Fruit fly (Drosophila melanogaster) ovary, adult (tissue): ENCODE results near the gene Ir40a.

Experiments used
- CG17801 ChIP-seq: fragments of 200-800 bp; optimal IDR thresholded peaks from 2 replicates; lab custom pipeline; 2019; ENCODE audit warnings: missing biosample characterization, mild to moderate bottlenecking, missing genetic modification characterization, moderate library complexity; ENCODE audit not compliant: partially characterized antibody

Ir40a gene

dm6 chr2L:22214276-22214675, at the start of gene Ir40a:
Ir40a (minus strand) TSS chr2L:22214376.
- TF ChIP-seq CG17801 (GFP tag; lab: Kevin White, UChicago): no peak

dm6 chr2L:22261047-22261446, 46.9 kb upstream of the Ir40a start:
- TF ChIP-seq CG17801 (GFP tag; lab: Kevin White, UChicago): no peak

- TF ChIP-seq CG17801 (GFP tag; lab: Kevin White, UChicago): no peak
These were observed 35.5 kb upstream of the Ir40a start, which contains the start of gene Tif-IA for dm6 chr2L:22249570-22250274. Tif-IA (plus strand) TSS chr2L:22249876.

- TF ChIP-seq CG17801 (GFP tag; lab: Kevin White, UChicago): no peak
These were observed 34.1 kb upstream of the Ir40a start for dm6 chr2L:22248230-22248629.

- peak; percentile 6 for TF ChIP-seq CG17801 (GFP tag; lab: Kevin White, UChicago)
These were observed 33.4 kb upstream of the Ir40a start, which contains the start of gene RpL21 for dm6 chr2L:22247455-22248058. RpL21 (minus strand) TSS chr2L:22247875.

- TF ChIP-seq CG17801 (GFP tag; lab: Kevin White, UChicago): no peak
These were observed 25.5 kb upstream of the Ir40a start, which contains the start of gene Nubpl for dm6 chr2L:22239611-22240219. Nubpl (plus strand) TSS chr2L:22239916.

- TF ChIP-seq CG17801 (GFP tag; lab: Kevin White, UChicago): no peak
These were observed 37.8 kb downstream of the Ir40a start for dm6 chr2L:22176398-22176797.

- TF ChIP-seq CG17801 (GFP tag; lab: Kevin White, UChicago): no peak
These were observed 39.1 kb downstream of the Ir40a start, which contains the start of gene CG3635 for dm6 chr2L:22175101-22175500. CG3635 (plus strand) TSS chr2L:22175415.

dm6 chr2L:22169044-22169515, 45.1 kb downstream of the Ir40a start, which contains the start of gene Clamp:
Clamp (minus strand) TSS chr2L:22169143.
- TF ChIP-seq CG17801 (GFP tag; lab: Kevin White, UChicago): no peak

dm6 chr2L:22168559-22169027, 45.6 kb downstream of the Ir40a start:
- TF ChIP-seq CG17801 (GFP tag; lab: Kevin White, UChicago): peak; percentile 1

dm6 chr2L:22163302-22163701, 50.9 kb downstream of the Ir40a start:
- TF ChIP-seq CG17801 (GFP tag; lab: Kevin White, UChicago): no peak

- TF ChIP-seq CG17801 (GFP tag; lab: Kevin White, UChicago): no peak
These were observed 54.4 kb downstream of the Ir40a start for dm6 chr2L:22159800-22160199.

- TF ChIP-seq CG17801 (GFP tag; lab: Kevin White, UChicago): no peak
These were observed 60.9 kb downstream of the Ir40a start for dm6 chr2L:22153246-22153645.

dm6 chr2L:22151323-22151722, 62.9 kb downstream of the Ir40a start, which contains the start of gene dunk:
dunk (plus strand) TSS chr2L:22151623.
- no peak for TF ChIP-seq CG17801 (GFP tag; lab: Kevin White, UChicago)

- peak; percentile 68 for TF ChIP-seq CG17801 (GFP tag; lab: Kevin White, UChicago)
These were observed 65.5 kb downstream of the Ir40a start for dm6 chr2L:22148713-22149112.
